Worm (Caenorhabditis elegans) whole organism, mixed stage, embryonic: ENCODE measurements around the gene erfa-3.

Experiments
- M03D4.4 ChIP-seq: sonication (generic microtip); optimal IDR thresholded peaks from 2 replicates; lab custom pipeline; 2017; ENCODE audit warnings: mild to moderate bottlenecking, missing genetic modification characterization, missing compliant biosample characterization
- elt-3 ChIP-seq: fragments of 150-350 bp; optimal IDR thresholded peaks from 2 replicates; lab custom pipeline; 2014; ENCODE audit warnings: missing biosample characterization, missing genetic modification characterization
- flh-1 ChIP-seq: fragments of 200-800 bp; sonication (Bioruptor generic); optimal IDR thresholded peaks from 2 replicates; lab custom pipeline; 2018; ENCODE audit warnings: mild to moderate bottlenecking, missing genetic modification characterization, moderate library complexity, missing compliant biosample characterization
- lsy-2 ChIP-seq: fragments of 150-350 bp; optimal IDR thresholded peaks from 2 replicates; lab custom pipeline; 2014; ENCODE audit warnings: missing biosample characterization, missing genetic modification characterization
- mep-1 ChIP-seq: fragments of 150-350 bp; optimal IDR thresholded peaks from 2 replicates; lab custom pipeline; 2017; ENCODE audit warnings: missing biosample characterization, missing genetic modification reagents, missing genetic modification characterization, inconsistent platforms
- nhr-12 ChIP-seq: fragments of 150-350 bp; optimal IDR thresholded peaks from 2 replicates; lab custom pipeline; 2014; ENCODE audit warnings: missing biosample characterization, missing genetic modification characterization
- nhr-28 ChIP-seq: fragments of 150-350 bp; optimal IDR thresholded peaks from 2 replicates; lab custom pipeline; 2014; ENCODE audit warnings: missing biosample characterization, missing genetic modification characterization
- nhr-76 ChIP-seq: sonication (generic microtip); optimal IDR thresholded peaks from 2 replicates; lab custom pipeline; 2017; ENCODE audit warnings: missing biosample characterization, missing genetic modification characterization
- pha-4 ChIP-seq: fragments of 150-350 bp; optimal IDR thresholded peaks from 2 replicates; lab custom pipeline; 2018; ENCODE audit warnings: missing biosample characterization, missing genetic modification reagents, missing genetic modification characterization
- snpc-4 ChIP-seq: fragments of 150-350 bp; optimal IDR thresholded peaks from 2 replicates; lab custom pipeline; 2014; ENCODE audit warnings: missing biosample characterization, missing genetic modification characterization
- unc-39 ChIP-seq: fragments of 150-350 bp; optimal IDR thresholded peaks from 2 replicates; lab custom pipeline; 2014; ENCODE audit warnings: missing biosample characterization, missing genetic modification characterization
- unc-62 ChIP-seq: fragments of 150-350 bp; optimal IDR thresholded peaks from 2 replicates; lab custom pipeline; 2014; ENCODE audit warnings: missing biosample characterization, missing genetic modification reagents, missing genetic modification characterization
- ztf-11 ChIP-seq: fragments of 150-350 bp; optimal IDR thresholded peaks from 2 replicates; lab custom pipeline; 2014; ENCODE audit warnings: missing biosample characterization, missing genetic modification characterization

ce11 chrV:11152333-11152732 lies 39.4 kb upstream of the erfa-3 start, which contains the start of gene srg-39:
- no peak for TF ChIP-seq snpc-4 (tag; lab: Kevin White, UChicago)
- no peak for TF ChIP-seq nhr-28 (tag; lab: Kevin White, UChicago)
- TF ChIP-seq unc-39 (tag; lab: Kevin White, UChicago) = no peak
- no peak for TF ChIP-seq unc-62 (GFP tag; lab: Kevin White, UChicago)
- no peak for TF ChIP-seq flh-1 (GFP tag; lab: Kevin White, UChicago)
- TF ChIP-seq mep-1 (tag; lab: Kevin White, UChicago) = no peak
- no peak for TF ChIP-seq nhr-12 (tag; lab: Kevin White, UChicago)
- no peak for TF ChIP-seq elt-3 (tag; lab: Kevin White, UChicago)
- TF ChIP-seq nhr-76 (tag; lab: Kevin White, UChicago) = no peak
- no peak for TF ChIP-seq pha-4 (tag; lab: Kevin White, UChicago)
- no peak for TF ChIP-seq lsy-2 (tag; lab: Kevin White, UChicago)
- no peak for TF ChIP-seq M03D4.4 (tag; lab: Kevin White, UChicago)
- TF ChIP-seq ztf-11 (tag; lab: Kevin White, UChicago) = no peak
